Worm (Caenorhabditis elegans) whole organism, mixed stage, embryonic: ENCODE measurements around the gene srw-87.

Experiments used
- M03D4.4 ChIP-seq: sonication (generic microtip); optimal IDR thresholded peaks from 2 replicates; lab custom pipeline; 2017; ENCODE audit warnings: mild to moderate bottlenecking, missing genetic modification characterization, missing compliant biosample characterization
- blmp-1 ChIP-seq: fragments of 150-350 bp; optimal IDR thresholded peaks from 2 replicates; lab custom pipeline; 2014; ENCODE audit warnings: missing biosample characterization, missing genetic modification characterization
- ceh-39 ChIP-seq: fragments of 150-350 bp; optimal IDR thresholded peaks from 2 replicates; lab custom pipeline; 2014; ENCODE audit warnings: missing biosample characterization, missing genetic modification characterization
- ceh-43 ChIP-seq: fragments of 200-800 bp; sonication (Bioruptor generic); optimal IDR thresholded peaks from 2 replicates; lab custom pipeline; 2018; ENCODE audit warnings: mild to moderate bottlenecking, missing genetic modification characterization, moderate library complexity, missing compliant biosample characterization
- ces-1 ChIP-seq: fragments of 150-350 bp; optimal IDR thresholded peaks from 2 replicates; lab custom pipeline; 2014; ENCODE audit warnings: missing biosample characterization, missing genetic modification reagents, missing genetic modification characterization
- cnd-1 ChIP-seq: fragments of 200-800 bp; sonication (Bioruptor generic); optimal IDR thresholded peaks from 2 replicates; lab custom pipeline; 2018; ENCODE audit warnings: mild to moderate bottlenecking, missing genetic modification characterization, missing compliant biosample characterization
- drap-1 ChIP-seq: fragments of 200-800 bp; sonication (Bioruptor generic); optimal IDR thresholded peaks from 3 replicates; lab custom pipeline; 2018; ENCODE audit warnings: mild to moderate bottlenecking, missing genetic modification characterization, missing compliant biosample characterization
- elt-3 ChIP-seq: fragments of 150-350 bp; optimal IDR thresholded peaks from 2 replicates; lab custom pipeline; 2014; ENCODE audit warnings: missing biosample characterization, missing genetic modification characterization
- flh-1 ChIP-seq: fragments of 200-800 bp; sonication (Bioruptor generic); optimal IDR thresholded peaks from 2 replicates; lab custom pipeline; 2018; ENCODE audit warnings: mild to moderate bottlenecking, missing genetic modification characterization, moderate library complexity, missing compliant biosample characterization
- ham-2 ChIP-seq: fragments of 200-800 bp; sonication (Bioruptor generic); optimal IDR thresholded peaks from 2 replicates; lab custom pipeline; 2018; ENCODE audit warnings: mild to moderate bottlenecking, missing genetic modification characterization, missing compliant biosample characterization
- hlh-1 ChIP-seq: fragments of 150-350 bp; optimal IDR thresholded peaks from 2 replicates; lab custom pipeline; 2014; ENCODE audit warnings: missing biosample characterization, missing genetic modification reagents, missing genetic modification characterization
- lin-13 ChIP-seq: fragments of 150-350 bp; optimal IDR thresholded peaks from 2 replicates; lab custom pipeline; 2014; ENCODE audit warnings: missing biosample characterization, missing genetic modification characterization
- lin-32 ChIP-seq: fragments of 200-800 bp; sonication (Bioruptor generic); optimal IDR thresholded peaks from 2 replicates; lab custom pipeline; 2018; ENCODE audit warnings: mild to moderate bottlenecking, missing genetic modification characterization, missing compliant biosample characterization
- lsy-2 ChIP-seq: fragments of 150-350 bp; optimal IDR thresholded peaks from 2 replicates; lab custom pipeline; 2014; ENCODE audit warnings: missing biosample characterization, missing genetic modification characterization
- mab-5 ChIP-seq: fragments of 150-350 bp; optimal IDR thresholded peaks from 2 replicates; lab custom pipeline; 2014; ENCODE audit warnings: missing biosample characterization, missing genetic modification characterization
- mep-1 ChIP-seq: fragments of 150-350 bp; optimal IDR thresholded peaks from 2 replicates; lab custom pipeline; 2017; ENCODE audit warnings: missing biosample characterization, missing genetic modification reagents, missing genetic modification characterization, inconsistent platforms
- mls-2 ChIP-seq: sonication (generic microtip); optimal IDR thresholded peaks from 2 replicates; lab custom pipeline; 2016; ENCODE audit warnings: mild to moderate bottlenecking, missing genetic modification characterization, moderate library complexity, missing compliant biosample characterization
- nhr-2 ChIP-seq: fragments of 150-350 bp; optimal IDR thresholded peaks from 2 replicates; lab custom pipeline; 2014; ENCODE audit warnings: missing biosample characterization, missing genetic modification characterization
- nhr-237 ChIP-seq: fragments of 150-350 bp; optimal IDR thresholded peaks from 2 replicates; lab custom pipeline; 2014; ENCODE audit warnings: missing biosample characterization, missing genetic modification characterization
- nhr-28 ChIP-seq: fragments of 150-350 bp; optimal IDR thresholded peaks from 2 replicates; lab custom pipeline; 2014; ENCODE audit warnings: missing biosample characterization, missing genetic modification characterization
- nhr-76 ChIP-seq: sonication (generic microtip); optimal IDR thresholded peaks from 2 replicates; lab custom pipeline; 2017; ENCODE audit warnings: missing biosample characterization, missing genetic modification characterization
- pha-4 ChIP-seq: fragments of 150-350 bp; optimal IDR thresholded peaks from 2 replicates; lab custom pipeline; 2018; ENCODE audit warnings: missing biosample characterization, missing genetic modification reagents, missing genetic modification characterization
- sem-2 ChIP-seq: fragments of 200-800 bp; sonication (Bioruptor generic); optimal IDR thresholded peaks from 2 replicates; lab custom pipeline; 2018; ENCODE audit warnings: mild to moderate bottlenecking, missing genetic modification characterization, missing compliant biosample characterization
- snpc-4 ChIP-seq: fragments of 150-350 bp; optimal IDR thresholded peaks from 2 replicates; lab custom pipeline; 2014; ENCODE audit warnings: missing biosample characterization, missing genetic modification characterization
- sptf-1 ChIP-seq: sonication (generic microtip); optimal IDR thresholded peaks from 2 replicates; lab custom pipeline; 2017; ENCODE audit warnings: mild to moderate bottlenecking, missing genetic modification characterization, moderate library complexity, missing compliant biosample characterization
- tbx-8 ChIP-seq: fragments of 200-800 bp; sonication (Bioruptor generic); optimal IDR thresholded peaks from 2 replicates; lab custom pipeline; 2018; ENCODE audit warnings: mild to moderate bottlenecking, missing genetic modification characterization, moderate library complexity, missing compliant biosample characterization
- unc-120 ChIP-seq: sonication (generic microtip); optimal IDR thresholded peaks from 2 replicates; lab custom pipeline; 2017; ENCODE audit warnings: missing genetic modification characterization, missing compliant biosample characterization; ENCODE audit not compliant: poor library complexity, severe bottlenecking
- unc-39 ChIP-seq: fragments of 150-350 bp; optimal IDR thresholded peaks from 2 replicates; lab custom pipeline; 2014; ENCODE audit warnings: missing biosample characterization, missing genetic modification characterization
- unc-62 ChIP-seq: fragments of 150-350 bp; optimal IDR thresholded peaks from 2 replicates; lab custom pipeline; 2014; ENCODE audit warnings: missing biosample characterization, missing genetic modification reagents, missing genetic modification characterization
- zip-8 ChIP-seq: fragments of 150-350 bp; optimal IDR thresholded peaks from 2 replicates; lab custom pipeline; 2014; ENCODE audit warnings: missing biosample characterization, missing genetic modification characterization
- ztf-11 ChIP-seq: fragments of 150-350 bp; optimal IDR thresholded peaks from 2 replicates; lab custom pipeline; 2014; ENCODE audit warnings: missing biosample characterization, missing genetic modification characterization

srw-87 gene

DNA sequence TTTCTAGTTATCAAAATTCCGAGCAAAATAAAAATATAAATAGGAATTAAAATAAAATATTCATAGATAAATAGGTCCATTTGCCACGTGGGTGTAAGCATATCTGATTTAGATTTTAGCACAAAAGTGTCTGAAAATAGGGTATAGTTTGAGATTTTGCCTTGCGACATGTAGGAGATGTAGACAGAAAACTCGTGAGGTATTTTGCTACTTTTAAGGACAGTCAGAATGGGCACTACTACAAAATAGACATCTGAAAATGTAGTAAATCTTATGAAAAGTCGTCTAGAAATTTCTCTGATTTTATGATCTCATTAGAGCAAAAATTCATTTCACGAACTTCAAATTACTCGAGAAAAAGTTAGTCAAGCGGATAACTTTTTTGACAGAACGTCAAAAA, 38.2 kb downstream of the srw-87 start, which contains the start of gene srv-34:
Gene srv-34, minus strand, starts transcription at position 101 of the 400 bp plus-strand sequence.
- no peak for TF ChIP-seq ces-1 (GFP tag; lab: Kevin White, UChicago)
- no peak for TF ChIP-seq mep-1 (tag; lab: Kevin White, UChicago)
- TF ChIP-seq mls-2 (tag; lab: Kevin White, UChicago), result no peak
- TF ChIP-seq mab-5 (tag; lab: Kevin White, UChicago), result no peak
- no peak for TF ChIP-seq blmp-1
- no peak for TF ChIP-seq sem-2
- TF ChIP-seq nhr-28 (tag; lab: Kevin White, UChicago), result no peak
- TF ChIP-seq zip-8 (tag; lab: Kevin White, UChicago), result no peak
- TF ChIP-seq lin-32 (GFP tag; lab: Kevin White, UChicago), result no peak
- no peak for TF ChIP-seq lsy-2 (tag; lab: Kevin White, UChicago)

ce11 chrV:16376430-16376948, 40.1 kb downstream of the srw-87 start:
- TF ChIP-seq lin-32 (GFP tag; lab: Kevin White, UChicago) (no peak), unc-120 (tag; lab: Kevin White, UChicago) (no peak), mep-1 (tag; lab: Kevin White, UChicago) (no peak), tbx-8 (GFP tag; lab: Kevin White, UChicago) (no peak), snpc-4 (no peak), nhr-28 (tag; lab: Kevin White, UChicago) (no peak), unc-62 (GFP tag; lab: Kevin White, UChicago) (no peak), zip-8 (tag; lab: Kevin White, UChicago) (no peak), ces-1 (GFP tag; lab: Kevin White, UChicago) (no peak), pha-4 (tag; lab: Kevin White, UChicago) (no peak), M03D4.4 (tag; lab: Kevin White, UChicago) (no peak), ceh-39 (tag; lab: Kevin White, UChicago) (no peak), unc-39 (tag; lab: Kevin White, UChicago) (no peak), nhr-2 (no peak)

ce11 chrV:16377188-16377587, 40.8 kb downstream of the srw-87 start:
- no peak for TF ChIP-seq flh-1 (GFP tag; lab: Kevin White, UChicago)
- TF ChIP-seq nhr-237 (tag; lab: Kevin White, UChicago), result no peak
- TF ChIP-seq ztf-11 (tag; lab: Kevin White, UChicago), result no peak
- no peak for TF ChIP-seq unc-62 (GFP tag; lab: Kevin White, UChicago)
- TF ChIP-seq sptf-1 (tag; lab: Kevin White, UChicago), result no peak
- no peak for TF ChIP-seq cnd-1 (tag; lab: Kevin White, UChicago)
- no peak for TF ChIP-seq nhr-28 (tag; lab: Kevin White, UChicago)
- TF ChIP-seq M03D4.4 (tag; lab: Kevin White, UChicago), result no peak
- no peak for TF ChIP-seq ceh-39 (tag; lab: Kevin White, UChicago)
- TF ChIP-seq, all 35 proteins: peak for 0

DNA sequence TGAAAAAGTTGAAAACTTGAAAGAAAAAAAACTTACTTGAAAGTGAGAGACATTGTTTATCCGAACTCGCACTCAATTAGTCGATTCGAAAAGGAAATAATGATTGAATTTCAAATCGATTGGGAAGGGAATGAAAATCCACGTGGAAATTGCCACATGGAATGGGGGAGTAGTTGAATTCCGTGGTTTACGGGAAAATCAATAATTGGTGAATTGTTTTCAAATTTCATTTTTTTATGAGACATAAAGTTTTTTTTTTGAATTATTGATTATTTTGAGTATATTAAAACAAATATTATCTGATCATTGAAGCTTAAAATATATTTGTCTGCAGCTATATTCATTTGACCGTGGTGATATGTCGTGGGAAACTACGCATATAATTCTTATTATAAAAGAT, 41.4 kb downstream of the srw-87 start, which contains the start of gene F13A7.1:
Gene F13A7.1, minus strand, starts transcription at position 101 of the 400 bp plus-strand sequence.
- TF ChIP-seq nhr-76, result no peak
- no peak for TF ChIP-seq unc-120 (tag; lab: Kevin White, UChicago)
- TF ChIP-seq flh-1 (GFP tag; lab: Kevin White, UChicago), result no peak
- no peak for TF ChIP-seq ceh-43
- TF ChIP-seq lin-13 (tag; lab: Kevin White, UChicago), result no peak
- no peak for TF ChIP-seq cnd-1 (tag; lab: Kevin White, UChicago)
- TF ChIP-seq snpc-4, result no peak
- no peak for TF ChIP-seq lin-32 (GFP tag; lab: Kevin White, UChicago)
- no peak for TF ChIP-seq nhr-237 (tag; lab: Kevin White, UChicago)
- no peak for TF ChIP-seq blmp-1
- no peak for TF ChIP-seq drap-1 (GFP tag; lab: Kevin White, UChicago)
- TF ChIP-seq hlh-1 (tag; lab: Kevin White, UChicago), result no peak
- TF ChIP-seq ces-1 (GFP tag; lab: Kevin White, UChicago), result no peak

DNA sequence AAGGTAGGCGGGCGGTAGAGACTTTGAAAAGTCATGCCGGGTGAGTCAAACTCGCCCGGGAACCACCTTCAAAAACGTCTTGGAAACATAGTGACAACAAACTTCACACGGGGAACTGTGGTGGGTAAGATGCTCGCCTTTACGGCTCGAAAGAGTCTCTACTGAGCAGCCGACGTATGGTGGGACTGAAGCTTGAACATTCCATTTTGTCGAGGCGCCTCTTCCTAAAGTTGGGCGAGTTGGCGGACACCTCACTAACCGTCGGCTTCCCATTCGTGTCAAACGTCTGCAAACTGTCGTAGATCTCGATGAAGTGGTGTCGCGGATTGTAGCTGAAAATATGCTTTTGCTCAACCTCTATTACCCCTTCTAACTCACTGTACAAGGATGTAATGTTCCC, 46.5 kb downstream of the srw-87 start:
- TF ChIP-seq drap-1 (GFP tag; lab: Kevin White, UChicago) (no peak), elt-3 (no peak), zip-8 (tag; lab: Kevin White, UChicago) (no peak), snpc-4 (no peak), blmp-1 (no peak), hlh-1 (tag; lab: Kevin White, UChicago) (no peak), ham-2 (GFP tag; lab: Kevin White, UChicago) (no peak)
- TF ChIP-seq, all 35 proteins: peak for 0
